Fruit fly (Drosophila melanogaster) whole organism, embryonic: ENCODE results near the gene PK1-R.

Source experiments
- Aef1 ChIP-seq: fragments of 200-800 bp; sonication (Bioruptor generic); IDR thresholded peaks from 3 replicates; pipeline ENCODE4 v1.3.6; 2022; ENCODE audit warnings: missing biosample characterization, missing genetic modification characterization
- Bgb ChIP-seq: fragments of 200-800 bp; sonication (Bioruptor generic); IDR thresholded peaks from 2 replicates; pipeline ENCODE4 v1.3.6; 2022; ENCODE audit warnings: missing biosample characterization, missing genetic modification characterization; ENCODE audit not compliant: partially characterized antibody
- CG10274 ChIP-seq: fragments of 200-800 bp; sonication (Bioruptor generic); optimal IDR thresholded peaks from 3 replicates; lab custom pipeline; 2017; ENCODE audit warnings: missing biosample characterization, mild to moderate bottlenecking, missing genetic modification characterization
- CG10431 ChIP-seq: fragments of 200-800 bp; sonication (Bioruptor generic); optimal IDR thresholded peaks from 3 replicates; lab custom pipeline; 2018; ENCODE audit warnings: missing biosample characterization, mild to moderate bottlenecking, missing genetic modification characterization
- CG12071 ChIP-seq: fragments of 200-800 bp; sonication (Bioruptor generic); optimal IDR thresholded peaks from 3 replicates; lab custom pipeline; 2018; ENCODE audit warnings: missing biosample characterization, mild to moderate bottlenecking, missing genetic modification characterization
- CG1233 ChIP-seq: fragments of 200-800 bp; sonication (Bioruptor generic); optimal IDR thresholded peaks from 4 replicates; lab custom pipeline; 2018; ENCODE audit warnings: missing biosample characterization, mild to moderate bottlenecking, missing genetic modification characterization
- CG12769 ChIP-seq: fragments of 200-800 bp; sonication (Bioruptor generic); optimal IDR thresholded peaks from 2 replicates; lab custom pipeline; 2019; ENCODE audit warnings: missing biosample characterization, mild to moderate bottlenecking, missing genetic modification characterization, moderate library complexity
- CG13296 ChIP-seq: fragments of 200-800 bp; sonication (Bioruptor generic); optimal IDR thresholded peaks from 3 replicates; lab custom pipeline; 2018; ENCODE audit warnings: missing biosample characterization, mild to moderate bottlenecking, missing genetic modification characterization
- CG14667 ChIP-seq: fragments of 200-800 bp; sonication (Bioruptor generic); IDR thresholded peaks from 2 replicates; pipeline ENCODE4 v1.3.6; 2022; ENCODE audit warnings: missing biosample characterization, missing genetic modification characterization
- CG14860 ChIP-seq: fragments of 200-800 bp; sonication (Bioruptor generic); IDR thresholded peaks from 3 replicates; pipeline ENCODE4 v1.3.6; 2022; ENCODE audit warnings: missing biosample characterization, missing genetic modification characterization; ENCODE audit not compliant: partially characterized antibody
- CG17361 ChIP-seq: fragments of 200-800 bp; sonication (Bioruptor generic); IDR thresholded peaks from 3 replicates; pipeline ENCODE4 v1.3.6; 2022; ENCODE audit warnings: missing biosample characterization, missing genetic modification characterization
- CG17385 ChIP-seq: fragments of 200-800 bp; sonication (Bioruptor generic); optimal IDR thresholded peaks from 3 replicates; lab custom pipeline; 2018; ENCODE audit warnings: missing biosample characterization, mild to moderate bottlenecking, missing genetic modification characterization
- CG18262 ChIP-seq: fragments of 200-800 bp; optimal IDR thresholded peaks from 3 replicates; lab custom pipeline; 2019; ENCODE audit warnings: missing biosample characterization, mild to moderate bottlenecking, missing genetic modification characterization, moderate library complexity
- CG3163 ChIP-seq: fragments of 200-800 bp; sonication (Bioruptor generic); optimal IDR thresholded peaks from 3 replicates; lab custom pipeline; 2016; ENCODE audit warnings: missing biosample characterization, missing genetic modification characterization
- CG4360 ChIP-seq: fragments of 200-800 bp; sonication (Bioruptor generic); IDR thresholded peaks from 2 replicates; pipeline ENCODE4 v1.3.6; 2022; ENCODE audit warnings: missing biosample characterization, missing genetic modification characterization
- CG4707 ChIP-seq: fragments of 200-800 bp; sonication (Bioruptor generic); optimal IDR thresholded peaks from 2 replicates; lab custom pipeline; 2018; ENCODE audit warnings: missing biosample characterization, mild to moderate bottlenecking, missing genetic modification characterization, moderate library complexity
- CG4854 ChIP-seq: fragments of 200-800 bp; sonication (Bioruptor generic); optimal IDR thresholded peaks from 2 replicates; lab custom pipeline; 2016; ENCODE audit warnings: missing biosample characterization, missing genetic modification characterization, inconsistent platforms
- CG7928 ChIP-seq: fragments of 200-800 bp; sonication (Bioruptor generic); optimal IDR thresholded peaks from 2 replicates; lab custom pipeline; 2017; ENCODE audit warnings: missing biosample characterization, mild to moderate bottlenecking, missing genetic modification characterization
- CG8089 ChIP-seq: fragments of 200-800 bp; sonication (Bioruptor generic); optimal IDR thresholded peaks from 3 replicates; lab custom pipeline; 2016; ENCODE audit warnings: missing biosample characterization, missing genetic modification characterization
- CG9215 ChIP-seq: fragments of 200-800 bp; sonication (Bioruptor generic); IDR thresholded peaks from 2 replicates; pipeline ENCODE4 v1.3.6; 2022; ENCODE audit warnings: missing biosample characterization, missing genetic modification characterization
- CG9876 ChIP-seq: fragments of 200-800 bp; sonication (Bioruptor generic); optimal IDR thresholded peaks from 2 replicates; lab custom pipeline; 2016; ENCODE audit warnings: missing biosample characterization, missing genetic modification characterization
- CHES-1-like ChIP-seq: fragments of 200-800 bp; sonication (Bioruptor generic); optimal IDR thresholded peaks from 2 replicates; lab custom pipeline; 2016; ENCODE audit warnings: missing biosample characterization, missing genetic modification characterization
- Chrac-16 ChIP-seq: fragments of 200-800 bp; sonication (Bioruptor generic); optimal IDR thresholded peaks from 3 replicates; lab custom pipeline; 2016; ENCODE audit warnings: missing biosample characterization, missing genetic modification characterization
- D ChIP-seq, 2 experiments: fragments of 200-800 bp in 1 of 2; fragments of >200 bp in 1 of 2; sonication (Bioruptor generic) in 1 of 2; optimal IDR thresholded peaks; 2 replicates in 1 of 2; 3 replicates in 1 of 2; lab custom pipeline; 2017; ENCODE audit warnings: mild to moderate bottlenecking in 1 of 2, missing biosample characterization in 1 of 2, missing genetic modification characterization in 1 of 2, missing genetic modification reagents in 1 of 2
- Deaf1 ChIP-seq: fragments of 200-800 bp; optimal IDR thresholded peaks from 3 replicates; lab custom pipeline; 2019; ENCODE audit warnings: missing biosample characterization, mild to moderate bottlenecking, missing genetic modification characterization, moderate library complexity
- Dip2 ChIP-seq: fragments of 200-800 bp; sonication (Bioruptor generic); IDR thresholded peaks from 2 replicates; pipeline ENCODE4 v1.3.6; 2022; ENCODE audit warnings: missing biosample characterization, missing genetic modification characterization
- Doc2 ChIP-seq: fragments of 200-800 bp; sonication (Bioruptor generic); IDR thresholded peaks from 2 replicates; pipeline ENCODE4 v1.3.6; 2022; ENCODE audit warnings: missing biosample characterization, missing genetic modification characterization
- Drgx ChIP-seq: fragments of 200-800 bp; sonication (Bioruptor generic); IDR thresholded peaks from 2 replicates; pipeline ENCODE4 v1.3.6; 2022; ENCODE audit warnings: missing biosample characterization, missing genetic modification characterization
- Hmr ChIP-seq: fragments of 200-800 bp; sonication (Bioruptor generic); optimal IDR thresholded peaks from 3 replicates; lab custom pipeline; 2017; ENCODE audit warnings: mild to moderate bottlenecking, missing biosample characterization, missing genetic modification reagents, missing genetic modification characterization
- MTF-1 ChIP-seq: fragments of 200-800 bp; sonication (Bioruptor generic); optimal IDR thresholded peaks from 2 replicates; lab custom pipeline; 2018; ENCODE audit warnings: missing biosample characterization, mild to moderate bottlenecking, missing genetic modification characterization, borderline replicate concordance
- Mrtf ChIP-seq: fragments of 200-800 bp; sonication (Bioruptor generic); IDR thresholded peaks from 3 replicates; pipeline ENCODE4 v1.3.6; 2022; ENCODE audit warnings: missing biosample characterization, missing genetic modification characterization
- NFAT ChIP-seq: fragments of 200-800 bp; sonication (Bioruptor generic); IDR thresholded peaks from 2 replicates; pipeline ENCODE4 v1.3.6; 2022; ENCODE audit warnings: missing biosample characterization, missing genetic modification characterization
- NK7.1 ChIP-seq: fragments of 200-800 bp; sonication (Bioruptor generic); optimal IDR thresholded peaks from 3 replicates; lab custom pipeline; 2016; ENCODE audit warnings: missing biosample characterization, missing genetic modification characterization
- Ptx1 ChIP-seq: fragments of 200-800 bp; sonication (Bioruptor generic); IDR thresholded peaks from 2 replicates; pipeline ENCODE4 v1.3.6; 2022; ENCODE audit warnings: missing biosample characterization, missing genetic modification characterization
- Ravus ChIP-seq: fragments of 200-800 bp; sonication (Bioruptor generic); IDR thresholded peaks from 2 replicates; pipeline ENCODE4 v1.3.6; 2022; ENCODE audit warnings: missing biosample characterization, missing genetic modification characterization
- Rfx ChIP-seq: fragments of 200-800 bp; sonication (Bioruptor generic); IDR thresholded peaks from 2 replicates; pipeline ENCODE4 v1.3.6; 2022; ENCODE audit warnings: missing biosample characterization, missing genetic modification characterization
- Rx ChIP-seq: fragments of 200-800 bp; sonication (Bioruptor generic); IDR thresholded peaks from 2 replicates; pipeline ENCODE4 v1.3.6; 2022; ENCODE audit warnings: missing biosample characterization, missing genetic modification characterization
- Stat92E ChIP-seq, 3 experiments: fragments of >200 bp in 2 of 3; fragments of 200-800 bp in 1 of 3; sonication (Bioruptor generic) in 1 of 3; optimal IDR thresholded peaks; 2 replicates each; lab custom pipeline; 2017 to 2019; ENCODE audit warnings: missing biosample characterization in 3 of 3, missing genetic modification characterization in 3 of 3, mild to moderate bottlenecking in 1 of 3, moderate library complexity in 1 of 3
- Trl ChIP-seq, 3 experiments: fragments of >200 bp in 2 of 3; fragments of 200-800 bp in 1 of 3; sonication (Bioruptor generic) in 1 of 3; optimal IDR thresholded peaks; 2 replicates in 1 of 3; 3 replicates in 2 of 3; lab custom pipeline; 2016 to 2017; ENCODE audit warnings: missing biosample characterization in 1 of 3, missing genetic modification characterization in 1 of 3
- ase ChIP-seq: fragments of 200-800 bp; sonication (Bioruptor generic); IDR thresholded peaks from 3 replicates; pipeline ENCODE4 v1.3.6; 2022; ENCODE audit warnings: missing biosample characterization, missing genetic modification characterization
- fd102C ChIP-seq: fragments of 200-800 bp; sonication (Bioruptor generic); optimal IDR thresholded peaks from 2 replicates; lab custom pipeline; 2018; ENCODE audit warnings: missing biosample characterization, mild to moderate bottlenecking, missing genetic modification characterization, moderate library complexity
- fd64A ChIP-seq: fragments of 200-800 bp; sonication (Bioruptor generic); optimal IDR thresholded peaks from 3 replicates; lab custom pipeline; 2018; ENCODE audit warnings: missing biosample characterization, mild to moderate bottlenecking, missing genetic modification characterization
- gcm2 ChIP-seq: fragments of 200-800 bp; sonication (Bioruptor generic); optimal IDR thresholded peaks from 2 replicates; lab custom pipeline; 2016; ENCODE audit warnings: missing biosample characterization, missing genetic modification characterization
- jumu ChIP-seq: fragments of 200-800 bp; sonication (Bioruptor generic); optimal IDR thresholded peaks from 3 replicates; lab custom pipeline; 2016; ENCODE audit warnings: missing biosample characterization, missing genetic modification characterization
- lola ChIP-seq, 3 experiments: fragments of >200 bp in 2 of 3; fragments of 200-800 bp in 1 of 3; sonication (Bioruptor generic) in 1 of 3; optimal IDR thresholded peaks; 2 replicates each; lab custom pipeline; 2017 to 2019; ENCODE audit warnings: missing biosample characterization in 3 of 3, missing genetic modification characterization in 3 of 3, mild to moderate bottlenecking in 1 of 3, moderate library complexity in 1 of 3
- mam ChIP-seq: fragments of 200-800 bp; sonication (Bioruptor generic); optimal IDR thresholded peaks from 3 replicates; lab custom pipeline; 2016; ENCODE audit warnings: missing biosample characterization, missing genetic modification characterization
- psq ChIP-seq: fragments of 200-800 bp; sonication (Bioruptor generic); optimal IDR thresholded peaks from 2 replicates; lab custom pipeline; 2017; ENCODE audit warnings: missing biosample characterization, missing genetic modification characterization
- trh ChIP-seq: fragments of 200-800 bp; sonication (Bioruptor generic); optimal IDR thresholded peaks from 2 replicates; lab custom pipeline; 2016; ENCODE audit warnings: missing biosample characterization, missing genetic modification characterization

Gene PK1-R

dm6 chr3R:14056320-14057053 is 46.4 kb downstream of the PK1-R start, which contains the start of gene foxo (continued):
- no peak for TF ChIP-seq Stat92E (GFP tag; optimal IDR thresholded peaks at IDR 0.05; lab: Kevin White, UChicago)
- TF ChIP-seq Hmr = peak; percentile 90
- peak; percentile 47 to 60 for TF ChIP-seq Trl (optimal IDR thresholded peaks at IDR 0.05; lab: Kevin White, UChicago)
- TF ChIP-seq Trl (GFP tag; optimal IDR thresholded peaks at IDR 0.05; lab: Kevin White, UChicago) = peak; percentile 30
- no peak for TF ChIP-seq gcm2 (GFP tag; lab: Kevin White, UChicago)
- TF ChIP-seq CG8089 (GFP tag; lab: Kevin White, UChicago) = no peak
- no peak for TF ChIP-seq NFAT
- peak; percentile 57 for TF ChIP-seq Rfx (GFP tag; lab: Robert Waterston, UW)
- TF ChIP-seq CG3163 (GFP tag; lab: Kevin White, UChicago) = peak; percentile 83
- TF ChIP-seq MTF-1 (GFP tag; lab: Kevin White, UChicago) = no peak
- TF ChIP-seq lola (GFP tag; optimal IDR thresholded peaks at IDR 0.05; lab: Kevin White, UChicago) = peak in 1 of 3 experiments; percentile 75
- TF ChIP-seq CG9215 = no peak
- peak; percentile 7 for TF ChIP-seq CG4707
- TF ChIP-seq trh (GFP tag; lab: Kevin White, UChicago) = no peak
- TF ChIP-seq CG17385 (GFP tag; lab: Kevin White, UChicago) = peak; percentile 86
- TF ChIP-seq CG18262 (tag; lab: Kevin White, UChicago) = peak; percentile 93
- peak; percentile 7 for TF ChIP-seq CHES-1-like (GFP tag; lab: Kevin White, UChicago)
- peak; percentile 96 for TF ChIP-seq CG17361 (GFP tag; lab: Robert Waterston, UW)
- TF ChIP-seq CG12769 = peak; percentile 47
- TF ChIP-seq Mrtf = peak; percentile 47; the same call in 1 of the 3 replicates
- no peak for TF ChIP-seq psq (GFP tag; lab: Kevin White, UChicago)
- peak; percentile 43 for TF ChIP-seq mam
- TF ChIP-seq Deaf1 = peak; percentile 97
- TF ChIP-seq Chrac-16 (GFP tag; lab: Kevin White, UChicago) = peak; percentile 59
- no peak for TF ChIP-seq NK7.1
- TF ChIP-seq CG10274 (GFP tag; lab: Kevin White, UChicago) = peak; percentile 63
- no peak for TF ChIP-seq CG4360 (GFP tag; lab: Robert Waterston, UW)
- peak; percentile 2 for TF ChIP-seq CG12071
- no peak for TF ChIP-seq Doc2 (GFP tag; lab: Robert Waterston, UW)
- TF ChIP-seq fd102C (GFP tag; lab: Kevin White, UChicago) = no peak
- peak; percentile 87 for TF ChIP-seq CG13296 (GFP tag; lab: Kevin White, UChicago)
- no peak for TF ChIP-seq Dip2 (GFP tag; lab: Robert Waterston, UW)
- no peak for TF ChIP-seq CG7928 (GFP tag; lab: Kevin White, UChicago)
- TF ChIP-seq jumu = no peak
- no peak for TF ChIP-seq D (optimal IDR thresholded peaks at IDR 0.05; lab: Kevin White, UChicago)
- TF ChIP-seq D (GFP tag; optimal IDR thresholded peaks at IDR 0.05; lab: Kevin White, UChicago) = peak; percentile 76
- no peak for TF ChIP-seq CG4854 (GFP tag; lab: Kevin White, UChicago)
- peak; percentile 77 for TF ChIP-seq CG1233 (GFP tag; lab: Kevin White, UChicago)
- TF ChIP-seq ase (GFP tag; lab: Robert Waterston, UW) = 0 out of 3 replicates have a peak, but pooled peaks have one; percentile 24
- no peak for TF ChIP-seq CG14667 (GFP tag; lab: Robert Waterston, UW)
- peak; percentile 39; the same call in 2 of the 3 replicates for TF ChIP-seq Aef1 (GFP tag; lab: Robert Waterston, UW)
- peak; percentile 64 for TF ChIP-seq Bgb
- TF ChIP-seq CG10431 = peak; percentile 32
- no peak; the same call in 1 of the 2 replicates for TF ChIP-seq Ravus (GFP tag; lab: Robert Waterston, UW)
- no peak for TF ChIP-seq CG9876 (GFP tag; lab: Kevin White, UChicago)
- no peak for TF ChIP-seq CG14860 (GFP tag; lab: Robert Waterston, UW)
- no peak for TF ChIP-seq fd64A (GFP tag; lab: Kevin White, UChicago)
- TF ChIP-seq Ptx1 (GFP tag; lab: Robert Waterston, UW) = peak; percentile 42; the same call in 1 of the 2 replicates
- TF ChIP-seq Rx (GFP tag; lab: Robert Waterston, UW) = no peak
- TF ChIP-seq Drgx (GFP tag; lab: Robert Waterston, UW) = peak; percentile 45
